Fruit fly (Drosophila melanogaster) Kc167 (cell line): ENCODE data around the gene CG16959.

Source experiments
- Myc ChIP-seq: fragments of >200 bp; optimal IDR thresholded peaks from 2 replicates; lab custom pipeline; 2017; ENCODE audit warnings: missing external identifiers
- Sin3A ChIP-seq: fragments of >200 bp; optimal IDR thresholded peaks from 2 replicates; lab custom pipeline; 2018; ENCODE audit warnings: missing external identifiers
- h ChIP-seq: fragments of >200 bp; optimal IDR thresholded peaks from 3 replicates; lab custom pipeline; 2018; ENCODE audit warnings: missing external identifiers
- insv ChIP-seq: fragments of >200 bp; optimal IDR thresholded peaks from 3 replicates; lab custom pipeline; 2018; ENCODE audit warnings: missing external identifiers
- psq ChIP-seq: fragments of >200 bp; optimal IDR thresholded peaks from 2 replicates; lab custom pipeline; 2017; ENCODE audit warnings: missing external identifiers
- ttk ChIP-seq: sonication (Bioruptor generic); optimal IDR thresholded peaks from 2 replicates; lab custom pipeline; 2017; ENCODE audit warnings: missing external identifiers

The CG16959 gene

DNA sequence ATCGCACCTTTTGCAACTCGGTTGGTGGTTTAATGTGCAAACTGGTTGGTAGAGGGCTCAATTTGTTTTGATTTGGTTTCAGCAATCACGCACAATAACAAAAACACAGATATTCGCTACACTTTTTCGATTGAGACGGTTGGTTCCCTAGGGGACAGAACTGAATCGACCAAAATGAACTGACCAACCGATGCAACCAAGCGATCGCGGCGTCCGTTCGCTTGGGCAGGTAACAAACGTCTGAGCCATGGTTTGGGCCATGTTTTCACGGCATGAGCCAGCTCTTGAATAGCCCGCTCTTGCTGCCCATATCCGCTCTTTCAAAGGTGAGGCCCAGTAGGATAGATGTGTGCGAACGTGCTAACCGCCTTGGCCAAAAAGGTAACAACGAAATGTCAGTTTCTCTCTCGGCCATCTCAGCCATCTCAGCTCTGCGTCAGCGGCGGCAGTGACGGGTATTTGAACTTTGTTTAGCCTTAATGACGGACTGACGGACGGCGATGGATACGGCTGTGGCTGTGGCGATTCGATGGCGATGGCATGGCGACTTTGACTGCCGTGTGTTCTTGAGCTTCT lies at the start of gene CG16959:
CG16959 (minus strand) TSS at position 245 of the 576 bp plus-strand sequence.
- TF ChIP-seq insv (lab: Kevin White, UChicago), result no peak
- TF ChIP-seq psq (lab: Kevin White, UChicago), result no peak
- no peak for TF ChIP-seq ttk (lab: Kevin White, UChicago)
- no peak for TF ChIP-seq Sin3A
- TF ChIP-seq Myc (lab: Kevin White, UChicago), result no peak
- TF ChIP-seq h (lab: Kevin White, UChicago), result no peak

DNA sequence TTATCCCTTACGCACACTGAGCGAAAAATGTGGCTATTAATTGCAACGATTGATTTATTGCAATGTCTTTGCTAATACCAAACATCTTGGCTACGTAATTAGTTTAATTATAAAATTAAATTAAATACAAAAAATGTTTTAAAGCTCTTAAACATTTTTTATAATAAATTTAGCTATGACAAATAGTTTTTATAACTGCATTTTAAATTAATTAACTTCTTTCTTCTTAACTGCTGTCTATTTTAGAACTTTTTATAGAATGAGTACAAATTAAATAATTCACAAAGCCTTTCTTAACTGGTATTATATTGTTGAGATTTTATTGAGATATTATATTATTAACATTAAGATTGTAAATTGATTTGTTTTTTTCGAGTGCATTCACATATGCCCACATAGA lies 49.7 kb upstream of the CG16959 start:
- TF ChIP-seq ttk (lab: Kevin White, UChicago) (no peak), psq (lab: Kevin White, UChicago) (no peak), Sin3A (no peak), Myc (lab: Kevin White, UChicago) (no peak), insv (lab: Kevin White, UChicago) (no peak), h (lab: Kevin White, UChicago) (no peak)

DNA sequence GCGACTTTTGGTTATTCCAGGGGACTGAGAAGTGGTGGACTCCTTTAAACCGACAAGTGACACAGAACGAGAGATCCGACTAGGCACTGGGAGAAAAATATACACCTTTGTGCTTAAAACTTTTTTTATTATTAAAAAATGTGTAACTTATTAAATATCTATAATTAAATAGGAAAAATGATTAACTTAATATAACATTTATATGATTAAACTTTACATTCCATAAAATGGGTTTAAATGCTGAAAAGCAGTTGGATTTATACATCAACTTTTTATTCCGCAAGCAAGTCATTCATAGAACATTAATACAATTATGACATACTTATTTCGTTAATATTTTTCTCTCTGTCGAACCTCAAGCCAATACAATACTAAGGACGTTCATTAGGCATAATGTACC lies 49.0 kb upstream of the CG16959 start:
- TF ChIP-seq psq (lab: Kevin White, UChicago), result no peak
- no peak for TF ChIP-seq h (lab: Kevin White, UChicago)
- TF ChIP-seq Myc (lab: Kevin White, UChicago), result no peak
- no peak for TF ChIP-seq ttk (lab: Kevin White, UChicago)
- TF ChIP-seq insv (lab: Kevin White, UChicago), result no peak
- no peak for TF ChIP-seq Sin3A

DNA sequence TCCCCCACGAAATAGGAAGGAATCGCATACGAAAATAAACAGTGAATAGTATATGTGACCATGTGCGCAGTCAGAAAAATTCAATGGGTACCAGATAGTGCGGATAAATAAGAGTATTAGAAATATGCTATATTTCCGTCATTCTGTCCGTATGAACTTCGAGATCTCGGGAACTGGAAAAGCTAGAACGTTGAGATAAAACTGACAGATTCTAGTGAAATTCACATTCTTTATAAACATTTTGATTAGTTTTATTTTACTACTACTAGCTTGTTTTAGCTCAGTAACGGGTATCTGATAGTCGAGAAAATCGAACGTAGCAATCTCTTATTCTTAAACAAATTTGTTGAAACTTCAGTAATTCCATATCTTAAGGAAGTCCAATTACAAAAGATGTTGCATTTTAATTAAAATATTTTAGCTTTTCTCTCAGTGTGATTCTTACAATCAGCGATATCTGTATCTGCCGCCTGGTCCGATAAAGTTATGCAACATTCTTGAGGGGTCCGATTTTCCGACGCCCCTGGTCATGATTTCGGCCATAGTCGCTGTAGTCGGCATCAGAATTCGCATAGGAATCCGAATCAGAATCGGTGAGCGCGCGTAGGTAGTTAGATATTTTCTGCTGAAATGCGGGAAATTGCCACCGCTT lies 47.4 kb upstream of the CG16959 start:
- TF ChIP-seq psq (lab: Kevin White, UChicago) (no peak), Sin3A (no peak), insv (lab: Kevin White, UChicago) (no peak), h (lab: Kevin White, UChicago) (no peak), ttk (lab: Kevin White, UChicago) (no peak), Myc (lab: Kevin White, UChicago) (no peak)

DNA sequence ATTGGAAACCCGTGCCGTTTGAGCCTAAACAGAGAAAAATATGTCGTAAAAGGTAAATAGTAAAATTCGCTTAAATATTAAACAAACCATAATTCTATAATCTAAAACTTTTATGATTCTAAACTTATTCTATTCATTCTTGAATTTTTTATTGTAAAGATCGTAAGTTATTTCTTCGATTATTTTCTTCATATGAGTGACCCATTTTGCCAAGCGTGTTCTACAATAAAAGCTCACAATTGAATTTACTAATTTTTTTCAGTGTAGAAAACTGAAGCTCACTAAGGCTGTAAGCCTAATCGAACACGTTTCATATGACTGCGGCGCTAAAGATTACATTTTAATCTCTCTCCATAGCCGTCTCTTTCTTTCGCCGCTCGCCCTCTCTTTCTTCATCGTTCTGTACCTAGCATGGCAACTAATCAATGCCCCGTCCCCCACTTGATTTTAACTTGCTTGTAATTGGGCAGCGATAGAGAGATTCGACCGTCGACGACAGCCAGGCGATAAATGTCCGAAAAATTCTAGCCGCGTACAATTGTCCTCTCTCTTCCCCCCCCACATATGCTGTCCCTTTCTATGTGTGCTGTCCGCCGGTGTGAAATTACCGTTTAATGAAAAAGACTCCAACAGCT lies 46.8 kb upstream of the CG16959 start:
- TF ChIP-seq insv (lab: Kevin White, UChicago), result no peak
- TF ChIP-seq ttk (lab: Kevin White, UChicago), result no peak
- no peak for TF ChIP-seq Sin3A
- no peak for TF ChIP-seq Myc (lab: Kevin White, UChicago)
- TF ChIP-seq psq (lab: Kevin White, UChicago), result no peak
- no peak for TF ChIP-seq h (lab: Kevin White, UChicago)

DNA sequence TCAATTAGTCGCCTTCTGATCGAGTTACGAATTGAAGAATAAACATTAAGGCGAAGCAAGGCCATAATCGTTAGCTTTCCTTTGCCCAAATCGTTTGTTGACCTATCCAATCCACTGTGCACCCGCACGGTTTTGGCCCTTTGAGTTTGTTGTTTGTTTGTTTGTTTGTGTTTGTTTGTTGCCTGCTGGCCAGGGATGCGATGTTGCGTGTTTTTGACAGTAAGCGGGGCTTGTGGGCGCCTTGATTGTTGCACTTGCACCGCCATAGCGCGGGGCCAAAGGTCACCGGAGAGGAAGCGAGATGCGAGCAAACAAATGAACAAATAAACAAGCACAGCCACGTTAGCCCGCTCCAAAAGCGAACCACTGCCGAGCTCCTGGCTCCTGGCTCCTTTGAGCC lies 44.7 kb upstream of the CG16959 start:
- TF ChIP-seq insv (lab: Kevin White, UChicago), result no peak
- TF ChIP-seq Myc (lab: Kevin White, UChicago), result no peak
- no peak for TF ChIP-seq ttk (lab: Kevin White, UChicago)
- no peak for TF ChIP-seq h (lab: Kevin White, UChicago)
- TF ChIP-seq Sin3A, result no peak
- no peak for TF ChIP-seq psq (lab: Kevin White, UChicago)

DNA sequence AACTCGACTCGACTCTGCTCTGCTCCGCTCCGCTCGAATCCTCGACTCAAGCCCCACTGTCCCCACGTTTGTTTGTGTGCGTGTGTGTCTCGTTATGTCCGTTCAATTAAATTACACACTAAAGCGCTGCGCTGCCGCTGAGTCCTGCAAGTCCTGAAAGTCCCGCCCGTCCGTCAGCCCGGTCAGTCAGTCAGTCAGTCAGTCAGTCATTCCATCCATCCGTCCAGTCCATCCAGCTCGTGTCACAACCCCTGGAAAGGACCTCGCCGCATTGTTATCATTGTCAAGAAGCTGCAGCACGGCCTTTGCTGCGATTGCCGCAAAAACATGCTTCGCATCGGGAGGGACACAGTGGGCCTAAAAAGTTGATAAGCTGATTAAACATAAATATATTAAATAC lies 43.9 kb upstream of the CG16959 start:
- no peak for TF ChIP-seq Myc (lab: Kevin White, UChicago)
- no peak for TF ChIP-seq ttk (lab: Kevin White, UChicago)
- no peak for TF ChIP-seq insv (lab: Kevin White, UChicago)
- TF ChIP-seq h (lab: Kevin White, UChicago), result no peak
- no peak for TF ChIP-seq psq (lab: Kevin White, UChicago)
- no peak for TF ChIP-seq Sin3A

DNA sequence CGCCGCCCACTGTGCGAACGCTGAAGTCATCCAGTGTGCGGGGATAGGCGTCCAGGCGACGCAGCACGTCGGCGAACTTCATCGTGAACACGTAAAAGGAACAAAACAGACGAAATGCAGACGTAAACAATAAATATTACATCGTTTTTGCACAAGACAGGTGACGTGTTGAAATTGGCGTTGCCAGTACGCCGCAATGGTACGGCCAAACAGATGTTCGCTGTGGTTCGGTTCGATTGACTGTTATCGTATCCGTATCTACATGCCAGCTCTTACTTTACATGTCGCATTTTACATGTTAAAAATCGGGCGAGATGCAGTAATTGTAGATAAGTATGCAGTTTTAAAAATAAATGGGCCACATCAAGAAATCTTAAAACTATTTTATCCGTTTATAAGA lies 38.3 kb upstream of the CG16959 start, which contains the start of gene CG7011:
CG7011 (minus strand) TSS at position 215 of the 400 bp plus-strand sequence.
- TF ChIP-seq Sin3A, result no peak
- no peak for TF ChIP-seq h (lab: Kevin White, UChicago)
- no peak for TF ChIP-seq insv (lab: Kevin White, UChicago)
- TF ChIP-seq psq (lab: Kevin White, UChicago), result no peak
- TF ChIP-seq Myc (lab: Kevin White, UChicago), result no peak
- TF ChIP-seq ttk (lab: Kevin White, UChicago), result no peak

DNA sequence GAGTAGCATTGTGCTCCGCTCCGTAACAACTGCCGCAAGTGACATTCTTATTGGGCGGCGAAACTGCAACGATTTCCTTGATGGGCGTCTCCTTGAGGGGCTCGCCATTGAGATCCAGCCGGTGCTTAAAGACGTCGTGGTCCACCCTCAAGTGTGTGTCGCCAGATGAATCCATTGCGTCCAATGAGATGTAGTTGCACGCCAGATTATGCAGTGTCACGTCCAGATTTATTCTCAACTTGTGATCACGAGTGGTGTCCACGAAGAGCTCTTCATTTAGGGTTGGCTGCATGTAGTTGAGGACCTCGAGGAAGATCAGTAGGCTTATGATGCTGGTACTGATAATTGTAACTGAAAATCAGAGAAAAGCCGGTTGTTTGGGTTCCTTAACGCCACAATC lies 37.9 kb upstream of the CG16959 start:
- TF ChIP-seq ttk (lab: Kevin White, UChicago) (no peak), insv (lab: Kevin White, UChicago) (no peak), Myc (lab: Kevin White, UChicago) (no peak), h (lab: Kevin White, UChicago) (no peak), Sin3A (no peak), psq (lab: Kevin White, UChicago) (no peak)

DNA sequence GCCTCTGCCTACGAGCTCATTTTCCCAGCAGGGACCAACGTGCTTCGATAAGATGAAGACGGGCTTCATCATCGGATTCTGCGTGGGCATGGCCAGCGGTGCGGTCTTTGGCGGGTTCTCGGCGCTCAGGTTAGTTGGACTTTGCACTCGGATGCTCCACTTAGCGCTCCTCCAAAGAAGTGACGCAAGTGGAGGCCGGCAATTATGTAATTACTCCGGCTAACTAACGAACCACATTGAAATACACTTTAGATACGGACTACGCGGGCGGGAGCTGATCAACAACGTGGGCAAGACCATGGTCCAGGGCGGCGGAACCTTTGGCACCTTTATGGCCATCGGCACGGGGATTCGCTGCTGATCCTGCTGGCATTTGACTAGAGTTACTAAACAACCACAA lies 36.9 kb upstream of the CG16959 start:
- TF ChIP-seq Myc (lab: Kevin White, UChicago), result no peak
- no peak for TF ChIP-seq insv (lab: Kevin White, UChicago)
- TF ChIP-seq psq (lab: Kevin White, UChicago), result no peak
- TF ChIP-seq ttk (lab: Kevin White, UChicago), result no peak
- no peak for TF ChIP-seq Sin3A
- no peak for TF ChIP-seq h (lab: Kevin White, UChicago)

DNA sequence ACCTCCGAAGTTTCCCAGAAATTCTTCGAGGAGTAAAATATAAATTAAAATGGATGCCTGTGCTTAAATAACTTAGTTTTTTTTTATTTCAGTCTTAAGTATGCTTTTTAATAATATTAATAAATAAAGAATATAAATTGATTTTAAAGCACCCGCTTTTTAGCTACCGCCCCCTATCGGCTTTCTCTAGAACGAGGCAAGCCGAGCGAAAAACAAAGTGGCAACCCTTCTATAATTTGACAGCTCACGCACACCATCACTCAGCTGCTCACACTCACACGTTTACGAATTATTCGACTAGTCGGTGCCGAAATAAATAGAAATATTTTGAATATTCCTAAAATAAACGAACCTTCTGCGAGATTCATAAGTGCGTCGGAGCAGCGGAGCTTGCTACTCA lies 36.4 kb upstream of the CG16959 start, which contains the start of gene CG6878:
CG6878 (plus strand) TSS at position 269 of the 400 bp plus-strand sequence.
- TF ChIP-seq insv (lab: Kevin White, UChicago), result no peak
- TF ChIP-seq Sin3A, result no peak
- TF ChIP-seq psq (lab: Kevin White, UChicago), result no peak
- TF ChIP-seq h (lab: Kevin White, UChicago), result no peak
- no peak for TF ChIP-seq Myc (lab: Kevin White, UChicago)
- TF ChIP-seq ttk (lab: Kevin White, UChicago), result no peak
